Worm (Caenorhabditis elegans): Measurements from ENCODE around the gene oma-1.

DNA sequence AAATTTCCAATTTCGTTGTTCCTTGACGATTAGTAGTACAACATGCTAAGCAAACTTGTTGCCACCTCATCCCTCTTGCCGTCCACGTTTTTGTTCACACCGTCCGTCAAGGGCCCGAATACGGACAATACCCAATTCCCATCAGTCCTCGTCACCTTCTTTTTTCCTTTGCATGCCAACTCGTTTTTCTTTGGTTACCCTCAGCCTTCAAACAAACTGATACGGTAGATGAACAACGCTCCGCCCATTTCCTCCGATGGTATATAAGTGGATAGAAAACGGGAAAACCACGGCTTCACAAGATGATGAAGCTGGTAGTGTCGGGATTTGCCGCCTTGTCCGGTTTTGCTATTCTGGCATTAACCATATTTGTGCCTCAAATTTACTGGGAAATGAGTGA lies 40.9 kb upstream of the oma-1 start, which contains the start of gene col-118:
- no peak for TF ChIP-seq flt-1 (GFP tag; IDR thresholded peaks at IDR 0.05)
- TF ChIP-seq ztf-29 (GFP tag; IDR thresholded peaks at IDR 0.05): no peak
- TF ChIP-seq tab-1 (GFP tag; IDR thresholded peaks at IDR 0.05): no peak
- no peak for TF ChIP-seq ztf-23 (GFP tag; IDR thresholded peaks at IDR 0.05)
- TF ChIP-seq T22C8.4 (GFP tag; IDR thresholded peaks at IDR 0.05): no peak
- no peak for TF ChIP-seq klf-2 (GFP tag; conservative IDR thresholded peaks at IDR 0.05)
